Fruit fly (Drosophila melanogaster) Kc167 (cell line): ENCODE measurements around the gene ea.

ENCODE experiments used
- Myc ChIP-seq: fragments of >200 bp; optimal IDR thresholded peaks from 2 replicates; lab custom pipeline; 2017; ENCODE audit warnings: missing external identifiers
- h ChIP-seq: fragments of >200 bp; optimal IDR thresholded peaks from 3 replicates; lab custom pipeline; 2018; ENCODE audit warnings: missing external identifiers
- insv ChIP-seq: fragments of >200 bp; optimal IDR thresholded peaks from 3 replicates; lab custom pipeline; 2018; ENCODE audit warnings: missing external identifiers
- psq ChIP-seq: fragments of >200 bp; optimal IDR thresholded peaks from 2 replicates; lab custom pipeline; 2017; ENCODE audit warnings: missing external identifiers
- ttk ChIP-seq: sonication (Bioruptor generic); optimal IDR thresholded peaks from 2 replicates; lab custom pipeline; 2017; ENCODE audit warnings: missing external identifiers

dm6 chr3R:15340052-15340732 is 11.7 kb downstream of the ea start, which contains the start of gene SerRS-m:
- TF ChIP-seq ttk (no peak), Myc (lab: Kevin White, UChicago) (no peak), h (lab: Kevin White, UChicago) (no peak), insv (lab: Kevin White, UChicago) (no peak), psq (lab: Kevin White, UChicago) (no peak)
